Worm (Caenorhabditis elegans) whole organism, L3 larva: ENCODE results near the gene F07D3.3.

Source experiments
- lin-15B ChIP-seq: fragments of 150-350 bp; optimal IDR thresholded peaks from 2 replicates; lab custom pipeline; 2014; ENCODE audit warnings: missing biosample characterization, missing genetic modification characterization
- lin-39 ChIP-seq: fragments of 150-350 bp; optimal IDR thresholded peaks from 2 replicates; lab custom pipeline; 2018; ENCODE audit warnings: missing biosample characterization, missing genetic modification reagents, missing genetic modification characterization
- nhr-11 ChIP-seq: fragments of 150-350 bp; optimal IDR thresholded peaks from 2 replicates; lab custom pipeline; 2014; ENCODE audit warnings: missing biosample characterization, missing genetic modification characterization
- nhr-23 ChIP-seq: fragments of 150-350 bp; optimal IDR thresholded peaks from 2 replicates; lab custom pipeline; 2014; ENCODE audit warnings: missing biosample characterization, missing genetic modification reagents, missing genetic modification characterization
- nhr-76 ChIP-seq: fragments of 150-350 bp; sonication (generic microtip); optimal IDR thresholded peaks from 5 replicates; lab custom pipeline; 2014; ENCODE audit warnings: missing biosample characterization, missing genetic modification characterization

DNA sequence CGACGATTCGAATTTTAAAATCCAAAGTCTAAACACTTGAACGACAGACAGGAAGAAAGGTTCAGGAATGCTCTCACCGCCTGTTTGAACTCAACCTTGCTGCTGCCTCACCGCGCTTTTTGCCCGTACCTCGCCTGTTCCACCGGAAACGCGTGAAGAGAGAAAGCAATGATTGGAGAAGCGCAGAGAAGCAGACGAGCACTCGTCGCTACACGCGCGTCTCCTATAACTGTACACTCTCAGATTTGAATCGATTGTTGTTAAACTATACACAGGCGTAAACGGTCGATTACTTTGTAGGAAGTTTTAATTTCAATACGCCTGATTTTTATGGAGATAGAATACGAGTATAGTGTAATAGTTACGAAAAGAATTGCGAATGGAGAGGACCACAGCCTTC is 38.0 kb downstream of the F07D3.3 start:
- TF ChIP-seq lin-39 (tag; lab: Kevin White, UChicago) (no peak), nhr-23 (tag; lab: Kevin White, UChicago) (no peak), nhr-11 (tag; lab: Kevin White, UChicago) (no peak), nhr-76 (no peak), lin-15B (tag; lab: Kevin White, UChicago) (no peak)
